Worm (Caenorhabditis elegans): ENCODE measurements around the gene B0303.11.

The B0303.11 gene

ce11 chrIII:8685590-8686240 is 24.5 kb downstream of the B0303.11 start (continued):
- peak; percentile 28 for TF ChIP-seq ZK185.1 (tag; optimal IDR thresholded peaks at IDR 0.05; ENCODE audit: poor library complexity, severe bottlenecking)
- no peak for TF ChIP-seq snpc-1.3 (tag; optimal IDR thresholded peaks at IDR 0.05; ENCODE audit: insufficient read depth)
- no peak for TF ChIP-seq rec-8 (tag; optimal IDR thresholded peaks at IDR 0.05)
- TF ChIP-seq mes-4 (tag; optimal IDR thresholded peaks at IDR 0.05): no peak
- no peak for TF ChIP-seq snpc-3.4 (tag; optimal IDR thresholded peaks at IDR 0.05)
- peak; percentile 55 for TF ChIP-seq ztf-26 (tag; optimal IDR thresholded peaks at IDR 0.05)
- no peak for TF ChIP-seq nhr-179 (tag; optimal IDR thresholded peaks at IDR 0.05)
- no peak for TF ChIP-seq snpc-4 (GFP tag; optimal IDR thresholded peaks at IDR 0.05)
- TF ChIP-seq snpc-4 (tag; optimal IDR thresholded peaks at IDR 0.05): no peak
- TF ChIP-seq dox-1 (GFP tag; IDR thresholded peaks at IDR 0.05): no peak
- TF ChIP-seq attf-5 (GFP tag; optimal IDR thresholded peaks at IDR 0.05): no peak
- TF ChIP-seq ets-4 (GFP tag; optimal IDR thresholded peaks at IDR 0.05): no peak
- no peak for TF ChIP-seq F39B2.1 (GFP tag; IDR thresholded peaks at IDR 0.05)
- TF ChIP-seq lin-54 (GFP tag; optimal IDR thresholded peaks at IDR 0.05): peak; percentile 11
- peak; percentile 18 for TF ChIP-seq F52B5.7 (tag; optimal IDR thresholded peaks at IDR 0.05)
- TF ChIP-seq Y53F4B.3 (GFP tag; IDR thresholded peaks at IDR 0.05): no peak
- no peak for TF ChIP-seq zim-3 (tag; optimal IDR thresholded peaks at IDR 0.05)
- no peak for TF ChIP-seq ceh-27 (GFP tag; optimal IDR thresholded peaks at IDR 0.05)
- no peak for TF ChIP-seq egl-18 (GFP tag; IDR thresholded peaks at IDR 0.05)
- no peak for TF ChIP-seq nhr-90 (tag; optimal IDR thresholded peaks at IDR 0.05)
- peak; percentile 32 for TF ChIP-seq B0035.1 (tag; optimal IDR thresholded peaks at IDR 0.05)
- no peak for TF ChIP-seq nfya-2 (GFP tag; IDR thresholded peaks at IDR 0.05)
- peak; percentile 63 for TF ChIP-seq madf-6 (GFP tag; IDR thresholded peaks at IDR 0.05)
- TF ChIP-seq rpc-1 (optimal IDR thresholded peaks at IDR 0.05): no peak
- no peak for TF ChIP-seq rpc-1 (tag; optimal IDR thresholded peaks at IDR 0.05)
- peak; percentile 40 for TF ChIP-seq fkh-3 (tag; optimal IDR thresholded peaks at IDR 0.05)
- no peak for TF ChIP-seq mxl-1 (tag; optimal IDR thresholded peaks at IDR 0.05)
- no peak for TF ChIP-seq F22D6.2 (tag; optimal IDR thresholded peaks at IDR 0.05)
- TF ChIP-seq F55B11.4 (tag; optimal IDR thresholded peaks at IDR 0.05; ENCODE audit: borderline replicate concordance, insufficient read depth): no peak
- no peak for TF ChIP-seq ceh-91 (GFP tag; IDR thresholded peaks at IDR 0.05)
- no peak for TF ChIP-seq F49E8.2 (tag; optimal IDR thresholded peaks at IDR 0.05; ENCODE audit: insufficient read depth)
- peak; percentile 79 for TF ChIP-seq Y56A3A.18 (GFP tag; IDR thresholded peaks at IDR 0.05)
- TF ChIP-seq ceh-79 (tag; optimal IDR thresholded peaks at IDR 0.05): peak; percentile 9
- no peak for TF ChIP-seq unc-62 (GFP tag; optimal IDR thresholded peaks at IDR 0.05)
- TF ChIP-seq pbrm-1 (GFP tag; IDR thresholded peaks at IDR 0.05): peak; percentile 60; the same call in 1 of the 2 replicates
- no peak for TF ChIP-seq ama-1 (optimal IDR thresholded peaks at IDR 0.05)
- no peak for TF ChIP-seq ama-1 (GFP tag; optimal IDR thresholded peaks at IDR 0.05)
- TF ChIP-seq ceh-40 (GFP tag; IDR thresholded peaks at IDR 0.05): peak; percentile 81
- no peak for TF ChIP-seq mel-28 (tag; optimal IDR thresholded peaks at IDR 0.05; ENCODE audit: borderline replicate concordance)
- 0 out of 2 replicates have a peak, but pooled peaks have one; percentile 23 for TF ChIP-seq ceh-100 (GFP tag; IDR thresholded peaks at IDR 0.05)
- no peak for TF ChIP-seq die-1 (tag; optimal IDR thresholded peaks at IDR 0.05)
- TF ChIP-seq F10E7.11 (tag; optimal IDR thresholded peaks at IDR 0.05): peak; percentile 83
- peak; percentile 48; the same call in 1 of the 2 replicates for TF ChIP-seq egl-44 (GFP tag; IDR thresholded peaks at IDR 0.05)
- TF ChIP-seq F37B4.10 (GFP tag; IDR thresholded peaks at IDR 0.05): 0 out of 2 replicates have a peak, but pooled peaks have one; percentile 65
- no peak for TF ChIP-seq hmg-20 (GFP tag; IDR thresholded peaks at IDR 0.05)
- peak; percentile 64 for TF ChIP-seq dpff-1 (tag; optimal IDR thresholded peaks at IDR 0.05)
- no peak for TF ChIP-seq lin-26 (GFP tag; IDR thresholded peaks at IDR 0.05)
- peak; percentile 66; the same call in 1 of the 2 replicates for TF ChIP-seq Y53G8AR.9 (GFP tag; conservative IDR thresholded peaks at IDR 0.05)
- peak; percentile 71 for TF ChIP-seq tlf-1 (GFP tag; optimal IDR thresholded peaks at IDR 0.05)
